Fruit fly (Drosophila melanogaster) whole organism, embryonic: ENCODE data around the gene CG15725.

Experiments
- BEAF-32 ChIP-seq: fragments of 200-800 bp; sonication (Bioruptor generic); optimal IDR thresholded peaks from 3 replicates; lab custom pipeline; 2017; ENCODE audit warnings: missing biosample characterization, missing genetic modification characterization, mild to moderate bottlenecking, moderate library complexity, missing genetic modification reagents
- CG10366 ChIP-seq: fragments of 200-800 bp; sonication (Bioruptor generic); IDR thresholded peaks from 2 replicates; pipeline ENCODE4 v1.3.6; 2022; ENCODE audit warnings: missing biosample characterization, missing genetic modification characterization
- CG11093 ChIP-seq: fragments of 200-800 bp; sonication (Bioruptor generic); IDR thresholded peaks from 3 replicates; pipeline ENCODE4 v1.3.6; 2022; ENCODE audit warnings: missing biosample characterization, missing genetic modification characterization
- CG12104 ChIP-seq: fragments of 200-800 bp; sonication (Bioruptor generic); optimal IDR thresholded peaks from 3 replicates; lab custom pipeline; 2016; ENCODE audit warnings: missing biosample characterization, missing genetic modification characterization
- CG1233 ChIP-seq: fragments of 200-800 bp; sonication (Bioruptor generic); optimal IDR thresholded peaks from 4 replicates; lab custom pipeline; 2018; ENCODE audit warnings: missing biosample characterization, mild to moderate bottlenecking, missing genetic modification characterization
- CG14667 ChIP-seq: fragments of 200-800 bp; sonication (Bioruptor generic); IDR thresholded peaks from 2 replicates; pipeline ENCODE4 v1.3.6; 2022; ENCODE audit warnings: missing biosample characterization, missing genetic modification characterization
- CG15514 ChIP-seq: fragments of 200-800 bp; sonication (Bioruptor generic); optimal IDR thresholded peaks from 3 replicates; lab custom pipeline; 2017; ENCODE audit warnings: missing biosample characterization, missing genetic modification characterization, mild to moderate bottlenecking, moderate library complexity, missing genetic modification reagents
- CG15696 ChIP-seq: fragments of 200-800 bp; sonication (Bioruptor generic); optimal IDR thresholded peaks from 2 replicates; lab custom pipeline; 2019; ENCODE audit warnings: missing biosample characterization, mild to moderate bottlenecking, missing genetic modification characterization, moderate library complexity
- CG17359 ChIP-seq: fragments of 200-800 bp; sonication (Bioruptor generic); optimal IDR thresholded peaks from 3 replicates; lab custom pipeline; 2018; ENCODE audit warnings: missing biosample characterization, mild to moderate bottlenecking, missing genetic modification characterization, moderate library complexity
- CG18011 ChIP-seq: fragments of 200-800 bp; sonication (Bioruptor generic); optimal IDR thresholded peaks from 2 replicates; lab custom pipeline; 2017; ENCODE audit warnings: missing biosample characterization, missing genetic modification characterization, mild to moderate bottlenecking, moderate library complexity, missing genotype
- CG18619 ChIP-seq: fragments of 200-800 bp; sonication (Bioruptor generic); optimal IDR thresholded peaks from 3 replicates; lab custom pipeline; 2017; ENCODE audit warnings: missing biosample characterization, mild to moderate bottlenecking, missing genetic modification characterization
- CG2116 ChIP-seq: fragments of 200-800 bp; sonication (Bioruptor generic); optimal IDR thresholded peaks from 3 replicates; lab custom pipeline; 2018; ENCODE audit warnings: missing biosample characterization, mild to moderate bottlenecking, missing genetic modification characterization
- CG31365 ChIP-seq: fragments of 200-800 bp; sonication (Bioruptor generic); optimal IDR thresholded peaks from 2 replicates; lab custom pipeline; 2018; ENCODE audit warnings: missing biosample characterization, mild to moderate bottlenecking, missing genetic modification characterization
- CG4360 ChIP-seq: fragments of 200-800 bp; sonication (Bioruptor generic); IDR thresholded peaks from 2 replicates; pipeline ENCODE4 v1.3.6; 2022; ENCODE audit warnings: missing biosample characterization, missing genetic modification characterization
- CG4854 ChIP-seq: fragments of 200-800 bp; sonication (Bioruptor generic); optimal IDR thresholded peaks from 2 replicates; lab custom pipeline; 2016; ENCODE audit warnings: missing biosample characterization, missing genetic modification characterization, inconsistent platforms
- CG7271 ChIP-seq: fragments of 200-800 bp; sonication (Bioruptor generic); optimal IDR thresholded peaks from 2 replicates; lab custom pipeline; 2018; ENCODE audit warnings: missing biosample characterization, mild to moderate bottlenecking, missing genetic modification characterization, moderate library complexity
- CG7372 ChIP-seq: fragments of 200-800 bp; sonication (Bioruptor generic); IDR thresholded peaks from 2 replicates; pipeline ENCODE4 v1.3.6; 2022; ENCODE audit warnings: missing biosample characterization, missing genetic modification characterization
- CG7745 ChIP-seq: fragments of 200-800 bp; sonication (Bioruptor generic); optimal IDR thresholded peaks from 2 replicates; lab custom pipeline; 2018; ENCODE audit warnings: missing biosample characterization, mild to moderate bottlenecking, missing genetic modification characterization, moderate library complexity
- CG8281 ChIP-seq: fragments of 200-800 bp; sonication (Bioruptor generic); optimal IDR thresholded peaks from 2 replicates; lab custom pipeline; 2018; ENCODE audit warnings: missing biosample characterization, mild to moderate bottlenecking, missing genetic modification characterization, moderate library complexity
- Drgx ChIP-seq: fragments of 200-800 bp; sonication (Bioruptor generic); IDR thresholded peaks from 2 replicates; pipeline ENCODE4 v1.3.6; 2022; ENCODE audit warnings: missing biosample characterization, missing genetic modification characterization
- Hey ChIP-seq: fragments of 200-800 bp; sonication (Bioruptor generic); optimal IDR thresholded peaks from 3 replicates; lab custom pipeline; 2018; ENCODE audit warnings: missing biosample characterization, mild to moderate bottlenecking, missing genetic modification characterization
- Hr3 ChIP-seq: fragments of 200-800 bp; sonication (Bioruptor generic); optimal IDR thresholded peaks from 3 replicates; lab custom pipeline; 2016; ENCODE audit warnings: missing biosample characterization, missing genetic modification characterization
- Hr51 ChIP-seq, 2 experiments: fragments of 200-800 bp; sonication (Bioruptor generic); optimal IDR thresholded peaks; 2 replicates in 1 of 2; 3 replicates in 1 of 2; lab custom pipeline; 2016 to 2018; ENCODE audit warnings: missing biosample characterization in 2 of 2, missing genetic modification characterization in 2 of 2, mild to moderate bottlenecking in 1 of 2, moderate library complexity in 1 of 2
- Mad ChIP-seq: fragments of 200-800 bp; sonication (Bioruptor generic); optimal IDR thresholded peaks from 2 replicates; lab custom pipeline; 2016; ENCODE audit warnings: missing biosample characterization, missing genetic modification characterization
- Max ChIP-seq: fragments of 200-800 bp; sonication (Bioruptor generic); optimal IDR thresholded peaks from 2 replicates; lab custom pipeline; 2016; ENCODE audit warnings: missing biosample characterization, mild to moderate bottlenecking, missing genetic modification characterization
- Sin3A ChIP-seq: fragments of >200 bp; optimal IDR thresholded peaks from 2 replicates; lab custom pipeline; 2018
- Sox100B ChIP-seq: fragments of 200-800 bp; sonication (Bioruptor generic); optimal IDR thresholded peaks from 3 replicates; lab custom pipeline; 2018; ENCODE audit warnings: missing biosample characterization, mild to moderate bottlenecking, missing genetic modification characterization
- ab ChIP-seq: fragments of 200-800 bp; sonication (Bioruptor generic); optimal IDR thresholded peaks from 2 replicates; lab custom pipeline; 2016; ENCODE audit warnings: missing biosample characterization, missing genetic modification characterization
- ase ChIP-seq: fragments of 200-800 bp; sonication (Bioruptor generic); IDR thresholded peaks from 3 replicates; pipeline ENCODE4 v1.3.6; 2022; ENCODE audit warnings: missing biosample characterization, missing genetic modification characterization
- ash1 ChIP-seq: fragments of 200-800 bp; sonication (Bioruptor generic); optimal IDR thresholded peaks from 2 replicates; lab custom pipeline; 2018; ENCODE audit warnings: missing biosample characterization, mild to moderate bottlenecking, missing genetic modification characterization
- btn ChIP-seq: fragments of 200-800 bp; sonication (Bioruptor generic); optimal IDR thresholded peaks from 2 replicates; lab custom pipeline; 2016; ENCODE audit warnings: missing biosample characterization, missing genetic modification characterization
- cas ChIP-seq: fragments of 200-800 bp; sonication (Bioruptor generic); IDR thresholded peaks from 2 replicates; pipeline ENCODE4 v1.3.6; 2022; ENCODE audit warnings: missing biosample characterization, missing genetic modification characterization
- chn ChIP-seq: fragments of 200-800 bp; sonication (Bioruptor generic); optimal IDR thresholded peaks from 2 replicates; lab custom pipeline; 2016; ENCODE audit warnings: missing biosample characterization, missing genetic modification characterization
- croc ChIP-seq: fragments of 200-800 bp; sonication (Bioruptor generic); conservative IDR thresholded peaks from 3 replicates; pipeline ENCODE4 v1.3.6; 2022; ENCODE audit warnings: missing biosample characterization, missing genetic modification characterization
- crp ChIP-seq, 2 experiments: fragments of 200-800 bp; sonication (Bioruptor generic); optimal IDR thresholded peaks; 2 replicates in 1 of 2; 3 replicates in 1 of 2; lab custom pipeline; 2017; ENCODE audit warnings: missing biosample characterization in 2 of 2, missing genetic modification characterization in 2 of 2, mild to moderate bottlenecking in 1 of 2, moderate library complexity in 1 of 2
- dmrt11E ChIP-seq: fragments of 200-800 bp; sonication (Bioruptor generic); optimal IDR thresholded peaks from 3 replicates; lab custom pipeline; 2018; ENCODE audit warnings: missing biosample characterization, mild to moderate bottlenecking, missing genetic modification characterization, moderate library complexity
- ems ChIP-seq: fragments of 200-800 bp; sonication (Bioruptor generic); optimal IDR thresholded peaks from 3 replicates; lab custom pipeline; 2016; ENCODE audit warnings: missing biosample characterization, missing genetic modification characterization
- eve ChIP-seq, 2 experiments: fragments of >200 bp; optimal IDR thresholded peaks; 2 replicates each; lab custom pipeline; 2017; ENCODE audit warnings: missing biosample characterization in 2 of 2, missing genetic modification characterization in 2 of 2
- grn ChIP-seq: fragments of 200-800 bp; sonication (Bioruptor generic); optimal IDR thresholded peaks from 3 replicates; lab custom pipeline; 2017; ENCODE audit warnings: missing biosample characterization, missing genetic modification characterization
- klu ChIP-seq: fragments of 200-800 bp; sonication (Bioruptor generic); IDR thresholded peaks from 2 replicates; pipeline ENCODE4 v1.3.6; 2022; ENCODE audit warnings: missing biosample characterization, missing genetic modification characterization
- luna ChIP-seq: fragments of 200-800 bp; sonication (Bioruptor generic); optimal IDR thresholded peaks from 2 replicates; lab custom pipeline; 2016; ENCODE audit warnings: missing biosample characterization, missing genetic modification characterization
- nerfin-1 ChIP-seq: fragments of 200-800 bp; sonication (Bioruptor generic); optimal IDR thresholded peaks from 3 replicates; lab custom pipeline; 2019; ENCODE audit warnings: missing biosample characterization, mild to moderate bottlenecking, missing genetic modification characterization, moderate library complexity
- oc ChIP-seq: fragments of 200-800 bp; sonication (Bioruptor generic); optimal IDR thresholded peaks from 2 replicates; lab custom pipeline; 2018; ENCODE audit warnings: missing biosample characterization, mild to moderate bottlenecking, missing genetic modification characterization, moderate library complexity
- peb ChIP-seq: fragments of 200-800 bp; sonication (Bioruptor generic); IDR thresholded peaks from 2 replicates; pipeline ENCODE4 v1.3.6; 2022; ENCODE audit warnings: missing biosample characterization, missing genetic modification characterization
- pfk ChIP-seq: fragments of 200-800 bp; sonication (Bioruptor generic); optimal IDR thresholded peaks from 2 replicates; lab custom pipeline; 2018; ENCODE audit warnings: missing biosample characterization, mild to moderate bottlenecking, missing genetic modification characterization, moderate library complexity
- pum ChIP-seq: fragments of 200-800 bp; sonication (Bioruptor generic); optimal IDR thresholded peaks from 2 replicates; lab custom pipeline; 2016; ENCODE audit warnings: missing biosample characterization, missing genetic modification characterization
- sens ChIP-seq: fragments of 200-800 bp; sonication (Bioruptor generic); peaks from one replicate; lab custom pipeline; 2016; ENCODE audit warnings: missing biosample characterization, missing genetic modification characterization
- tgo ChIP-seq: fragments of 200-800 bp; sonication (Bioruptor generic); IDR thresholded peaks from 3 replicates; pipeline ENCODE4 v1.3.6; 2022; ENCODE audit warnings: missing biosample characterization, missing genetic modification characterization
- unc-4 ChIP-seq: fragments of 200-800 bp; sonication (Bioruptor generic); IDR thresholded peaks from 2 replicates; pipeline ENCODE4 v1.3.6; 2022; ENCODE audit warnings: missing biosample characterization, missing genetic modification characterization; ENCODE audit not compliant: partially characterized antibody
- vfl ChIP-seq: fragments of 200-800 bp; sonication (Bioruptor generic); optimal IDR thresholded peaks from 2 replicates; lab custom pipeline; 2016; ENCODE audit warnings: missing biosample characterization, missing genetic modification characterization
- zf30C ChIP-seq: fragments of 200-800 bp; sonication (Bioruptor generic); optimal IDR thresholded peaks from 3 replicates; lab custom pipeline; 2018; ENCODE audit warnings: missing biosample characterization, mild to moderate bottlenecking, missing genetic modification characterization

The CG15725 gene

dm6 chrX:12737057-12737734 is 31.5 kb downstream of the CG15725 start (continued):
- TF ChIP-seq tgo (GFP tag; lab: Robert Waterston, UW) = 0 out of 3 replicates have a peak, but pooled peaks have one; percentile 20
- no peak for TF ChIP-seq croc (GFP tag; lab: Robert Waterston, UW)
- TF ChIP-seq CG12104 = no peak
- TF ChIP-seq crp (GFP tag; optimal IDR thresholded peaks at IDR 0.05; lab: Kevin White, UChicago) = no peak
- TF ChIP-seq luna = no peak
- TF ChIP-seq CG7372 (GFP tag; lab: Robert Waterston, UW) = no peak
- TF ChIP-seq Hey (tag; lab: Kevin White, UChicago) = no peak
- no peak for TF ChIP-seq pum (GFP tag; lab: Kevin White, UChicago)
- no peak for TF ChIP-seq chn
- TF ChIP-seq CG4854 (GFP tag; lab: Kevin White, UChicago) = no peak
- no peak for TF ChIP-seq Max (GFP tag; lab: Kevin White, UChicago)
- TF ChIP-seq CG18619 (GFP tag; lab: Kevin White, UChicago) = no peak
- TF ChIP-seq klu (GFP tag; lab: Robert Waterston, UW) = no peak
- peak; percentile 42 for TF ChIP-seq grn (GFP tag; lab: Kevin White, UChicago)
- no peak for TF ChIP-seq CG31365 (tag; lab: Kevin White, UChicago)
- no peak for TF ChIP-seq unc-4 (GFP tag; lab: Robert Waterston, UW)
- peak; percentile 91 for TF ChIP-seq Drgx (GFP tag; lab: Robert Waterston, UW)
- no peak for TF ChIP-seq CG10366 (GFP tag; lab: Robert Waterston, UW)
- no peak for TF ChIP-seq peb (GFP tag; lab: Robert Waterston, UW)
- TF ChIP-seq btn (GFP tag; lab: Kevin White, UChicago) = no peak
- no peak for TF ChIP-seq CG18011
- peak; percentile 55 for TF ChIP-seq oc (tag; lab: Kevin White, UChicago)
- TF ChIP-seq pfk (GFP tag; lab: Kevin White, UChicago) = no peak
- no peak for TF ChIP-seq CG17359 (tag; lab: Kevin White, UChicago)
- peak; percentile 77 for TF ChIP-seq CG4360 (GFP tag; lab: Robert Waterston, UW)
- TF ChIP-seq ash1 (GFP tag; lab: Kevin White, UChicago) = no peak
- no peak for TF ChIP-seq CG2116 (GFP tag; lab: Kevin White, UChicago)
- no peak for TF ChIP-seq Mad (GFP tag; lab: Kevin White, UChicago)
- TF ChIP-seq dmrt11E (tag; lab: Kevin White, UChicago) = peak; percentile 36
- no peak for TF ChIP-seq zf30C (GFP tag; lab: Kevin White, UChicago)
- TF ChIP-seq vfl = no peak
- TF ChIP-seq CG15696 (tag; lab: Kevin White, UChicago) = no peak
- TF ChIP-seq CG14667 (GFP tag; lab: Robert Waterston, UW) = no peak
- no peak for TF ChIP-seq Sin3A
- no peak for TF ChIP-seq ase (GFP tag; lab: Robert Waterston, UW)
- no peak for TF ChIP-seq eve (GFP tag; optimal IDR thresholded peaks at IDR 0.05; lab: Kevin White, UChicago)
- no peak for TF ChIP-seq CG11093 (GFP tag; lab: Robert Waterston, UW)
- TF ChIP-seq Hr51 (GFP tag; optimal IDR thresholded peaks at IDR 0.05; lab: Kevin White, UChicago) = no peak
- TF ChIP-seq CG7271 (tag; lab: Kevin White, UChicago) = no peak
- no peak for TF ChIP-seq nerfin-1 (tag; lab: Kevin White, UChicago)
- no peak for TF ChIP-seq CG1233 (GFP tag; lab: Kevin White, UChicago)
- no peak for TF ChIP-seq CG8281 (tag; lab: Kevin White, UChicago)
- no peak for TF ChIP-seq ems (GFP tag; lab: Kevin White, UChicago)
- TF ChIP-seq CG15514 (GFP tag; lab: Kevin White, UChicago) = peak; percentile 6
- no peak for TF ChIP-seq ab
- TF ChIP-seq CG7745 (tag; lab: Kevin White, UChicago) = peak; percentile 8
- TF ChIP-seq cas (GFP tag; lab: Robert Waterston, UW) = no peak
- no peak for TF ChIP-seq BEAF-32 (GFP tag; lab: Kevin White, UChicago)
- no peak for TF ChIP-seq Sox100B (GFP tag; lab: Kevin White, UChicago)
- no peak for TF ChIP-seq Hr3 (GFP tag; lab: Kevin White, UChicago)
- peak; percentile 88 for TF ChIP-seq sens (GFP tag; lab: Kevin White, UChicago)
